Fruit fly (Drosophila melanogaster): ENCODE measurements around the gene SLIRP1.

SLIRP1 gene

DNA sequence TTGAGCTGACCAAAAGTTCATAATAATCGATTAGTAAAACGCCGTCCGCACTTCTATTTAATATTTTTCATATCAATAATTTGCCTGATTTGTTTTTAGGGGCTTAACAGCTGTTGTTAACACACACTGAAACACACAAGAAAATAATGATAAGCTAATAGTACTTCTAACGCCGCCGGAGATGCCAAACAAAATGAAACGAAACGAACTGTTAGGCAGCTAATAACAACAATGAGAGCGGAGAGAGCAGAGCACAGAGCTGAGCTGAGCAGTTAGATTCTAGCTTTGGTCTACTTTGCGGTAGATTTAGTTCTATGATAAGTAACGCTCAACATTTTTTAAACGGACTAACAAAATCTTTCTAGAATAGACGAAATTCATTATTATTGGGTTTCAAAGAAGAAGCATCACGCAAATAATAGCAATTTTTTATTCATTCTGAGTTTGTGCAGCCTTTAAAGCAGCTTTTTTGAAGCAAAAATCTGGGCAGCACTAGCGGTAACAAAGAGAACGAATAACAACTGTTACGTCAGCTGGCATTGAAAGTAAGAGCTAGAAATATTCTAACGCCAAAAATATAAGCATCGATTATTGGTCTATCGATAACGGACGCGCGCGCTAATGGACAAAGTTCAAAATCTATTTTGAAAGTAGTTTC is 12.5 kb downstream of the SLIRP1 start, which contains the start of gene Abca3 (continued):
- no peak; the same call in 2 of the 3 replicates for TF ChIP-seq CG34224 (GFP tag; IDR thresholded peaks at IDR 0.05; ENCODE audit: partially characterized antibody)
- TF ChIP-seq Pdp1 (GFP tag; optimal IDR thresholded peaks at IDR 0.05) = peak; percentile 63 to 99
- no peak for TF ChIP-seq Awh (GFP tag; IDR thresholded peaks at IDR 0.05)
- no peak for TF ChIP-seq CG34422 (GFP tag; IDR thresholded peaks at IDR 0.05)
- no peak for TF ChIP-seq Lhr (GFP tag; optimal IDR thresholded peaks at IDR 0.05)
- TF ChIP-seq Spps (tag; optimal IDR thresholded peaks at IDR 0.05) = no peak
- peak; percentile 32 for TF ChIP-seq CG17359 (tag; optimal IDR thresholded peaks at IDR 0.05)
- peak; percentile 78 for TF ChIP-seq CG9932 (GFP tag; IDR thresholded peaks at IDR 0.05)
- 0 out of 2 replicates have a peak, but pooled peaks have one; percentile 37 for TF ChIP-seq MBD-R2 (GFP tag; IDR thresholded peaks at IDR 0.05)
- TF ChIP-seq gt (GFP tag; IDR thresholded peaks at IDR 0.05) = no peak
- peak in 1 of 3 experiments; percentile 62 for TF ChIP-seq lola (GFP tag; optimal IDR thresholded peaks at IDR 0.05)
- peak; percentile 78 for TF ChIP-seq CG10543 (GFP tag; optimal IDR thresholded peaks at IDR 0.05)
- 0 out of 2 replicates have a peak, but pooled peaks have one; percentile 18 for TF ChIP-seq danr (GFP tag; IDR thresholded peaks at IDR 0.05)
- no peak for TF ChIP-seq CG2129 (GFP tag; IDR thresholded peaks at IDR 0.05; ENCODE audit: partially characterized antibody)
- peak; percentile 68 for TF ChIP-seq Ptx1 (GFP tag; IDR thresholded peaks at IDR 0.05)
- TF ChIP-seq tap (tag; optimal IDR thresholded peaks at IDR 0.05) = peak; percentile 24
- TF ChIP-seq bowl (GFP tag; IDR thresholded peaks at IDR 0.05) = no peak
- TF ChIP-seq Hmx (GFP tag; optimal IDR thresholded peaks at IDR 0.05) = no peak
- TF ChIP-seq psq (GFP tag; optimal IDR thresholded peaks at IDR 0.05) = no peak
- peak; percentile 32; the same call in 1 of the 2 replicates for TF ChIP-seq cas (GFP tag; IDR thresholded peaks at IDR 0.05)
- TF ChIP-seq CG14710 (tag; optimal IDR thresholded peaks at IDR 0.05) = peak; percentile 55
- TF ChIP-seq dmrt99B (tag; optimal IDR thresholded peaks at IDR 0.05) = no peak
- peak; percentile 57 for TF ChIP-seq Dek (tag; optimal IDR thresholded peaks at IDR 0.05)
- peak; percentile 1 for TF ChIP-seq MESR4 (GFP tag; optimal IDR thresholded peaks at IDR 0.05)
- TF ChIP-seq Dad (GFP tag; optimal IDR thresholded peaks at IDR 0.05) = peak; percentile 32
- no peak for TF ChIP-seq CG1529 (GFP tag; optimal IDR thresholded peaks at IDR 0.05)
- TF ChIP-seq CG6689 (GFP tag; IDR thresholded peaks at IDR 0.05) = no peak; the same call in 1 of the 2 replicates
- TF ChIP-seq rib (GFP tag; IDR thresholded peaks at IDR 0.05) = peak; percentile 61; the same call in 1 of the 2 replicates
- peak; percentile 14 for TF ChIP-seq Sox102F (GFP tag; optimal IDR thresholded peaks at IDR 0.05)
- TF ChIP-seq ro (GFP tag; IDR thresholded peaks at IDR 0.05) = no peak
- TF ChIP-seq mam (GFP tag; optimal IDR thresholded peaks at IDR 0.05) = peak; percentile 68
- TF ChIP-seq Ets97D (GFP tag; optimal IDR thresholded peaks at IDR 0.05) = no peak
- no peak for TF ChIP-seq Dip2 (GFP tag; IDR thresholded peaks at IDR 0.05)
- no peak for TF ChIP-seq Bdp1 (GFP tag; optimal IDR thresholded peaks at IDR 0.05)
- no peak for TF ChIP-seq crol (GFP tag; IDR thresholded peaks at IDR 0.05)
- peak; percentile 81 for TF ChIP-seq CG13894 (tag; optimal IDR thresholded peaks at IDR 0.05)
- peak; percentile 55 for TF ChIP-seq ftz-f1 (GFP tag; optimal IDR thresholded peaks at IDR 0.05)
- TF ChIP-seq CG2889 (GFP tag; IDR thresholded peaks at IDR 0.05) = no peak

DNA sequence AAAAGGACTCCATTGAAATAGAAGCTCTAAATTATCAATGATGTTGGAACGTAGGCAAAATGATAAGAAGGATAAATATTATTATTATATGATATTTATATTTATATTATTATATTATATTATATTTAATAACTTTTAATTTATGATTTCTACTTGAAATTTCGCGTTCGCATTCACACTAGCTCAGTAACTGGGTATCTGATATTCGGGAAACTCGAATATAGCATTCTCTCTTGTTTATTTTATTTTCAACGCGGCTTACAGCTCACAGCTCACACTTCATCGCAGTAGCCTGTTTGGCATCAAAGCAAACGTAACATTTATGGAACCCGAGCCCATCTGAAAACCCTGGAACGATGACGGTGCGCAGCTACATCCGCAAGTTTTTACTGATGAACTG is 34.1 kb downstream of the SLIRP1 start, which contains the start of gene CG1494:
CG1494 (plus strand) TSS at position 301 of the 400 bp plus-strand sequence.
- no peak for TF ChIP-seq tin (GFP tag; optimal IDR thresholded peaks at IDR 0.05)
- TF ChIP-seq pzg (GFP tag; optimal IDR thresholded peaks at IDR 0.05) = no peak
- no peak for TF ChIP-seq croc (GFP tag; conservative IDR thresholded peaks at IDR 0.05)
- no peak for TF ChIP-seq CG13287 (GFP tag; IDR thresholded peaks at IDR 0.05; ENCODE audit: partially characterized antibody)
- TF ChIP-seq CG5180 (GFP tag; optimal IDR thresholded peaks at IDR 0.05) = no peak
- no peak for TF ChIP-seq CG13424 (tag; optimal IDR thresholded peaks at IDR 0.05)
- TF ChIP-seq amos (GFP tag; IDR thresholded peaks at IDR 0.05; ENCODE audit: partially characterized antibody) = no peak
- no peak for TF ChIP-seq CG13296 (GFP tag; optimal IDR thresholded peaks at IDR 0.05)
- no peak for TF ChIP-seq sr (GFP tag; IDR thresholded peaks at IDR 0.05)
- no peak for TF ChIP-seq ci (GFP tag; IDR thresholded peaks at IDR 0.05)
- TF ChIP-seq Trl (optimal IDR thresholded peaks at IDR 0.05) = no peak
- no peak for TF ChIP-seq Trl (GFP tag; optimal IDR thresholded peaks at IDR 0.05)
- TF ChIP-seq da (GFP tag; optimal IDR thresholded peaks at IDR 0.05) = no peak

All from whole organism, embryonic.